Fruit fly (Drosophila melanogaster) whole organism, embryonic: Measurements from ENCODE around the gene CG6041.

Experiments
- Bgb ChIP-seq: fragments of 200-800 bp; sonication (Bioruptor generic); IDR thresholded peaks from 2 replicates; pipeline ENCODE4 v1.3.6; 2022; ENCODE audit warnings: missing biosample characterization, missing genetic modification characterization; ENCODE audit not compliant: partially characterized antibody
- C15 ChIP-seq: fragments of 200-800 bp; sonication (Bioruptor generic); IDR thresholded peaks from 3 replicates; pipeline ENCODE4 v1.3.6; 2022; ENCODE audit warnings: missing biosample characterization, missing genetic modification characterization
- CG10267 ChIP-seq: fragments of 200-800 bp; sonication (Bioruptor generic); optimal IDR thresholded peaks from 2 replicates; lab custom pipeline; 2018; ENCODE audit warnings: missing biosample characterization, mild to moderate bottlenecking, missing genetic modification characterization, moderate library complexity
- CG10366 ChIP-seq: fragments of 200-800 bp; sonication (Bioruptor generic); IDR thresholded peaks from 2 replicates; pipeline ENCODE4 v1.3.6; 2022; ENCODE audit warnings: missing biosample characterization, missing genetic modification characterization
- CG10979 ChIP-seq: fragments of 200-800 bp; sonication (Bioruptor generic); optimal IDR thresholded peaks from 2 replicates; lab custom pipeline; 2018; ENCODE audit warnings: missing biosample characterization, mild to moderate bottlenecking, missing genetic modification characterization, moderate library complexity
- CG11504 ChIP-seq: fragments of 200-800 bp; sonication (Bioruptor generic); optimal IDR thresholded peaks from 3 replicates; lab custom pipeline; 2019; ENCODE audit warnings: missing biosample characterization, mild to moderate bottlenecking, missing genetic modification characterization, moderate library complexity
- CG11723 ChIP-seq: fragments of 200-800 bp; sonication (Bioruptor generic); optimal IDR thresholded peaks from 2 replicates; lab custom pipeline; 2017; ENCODE audit warnings: missing biosample characterization, mild to moderate bottlenecking, missing genetic modification characterization
- CG12391 ChIP-seq: fragments of 200-800 bp; sonication (Bioruptor generic); optimal IDR thresholded peaks from 3 replicates; lab custom pipeline; 2018; ENCODE audit warnings: missing biosample characterization, mild to moderate bottlenecking, missing genetic modification characterization, moderate library complexity
- CG13287 ChIP-seq: fragments of 200-800 bp; sonication (Bioruptor generic); IDR thresholded peaks from 2 replicates; pipeline ENCODE4 v1.3.6; 2022; ENCODE audit warnings: missing biosample characterization, missing genetic modification characterization; ENCODE audit not compliant: partially characterized antibody
- CG14710 ChIP-seq: fragments of 200-800 bp; sonication (Bioruptor generic); optimal IDR thresholded peaks from 3 replicates; lab custom pipeline; 2019; ENCODE audit warnings: missing biosample characterization, mild to moderate bottlenecking, missing genetic modification characterization, moderate library complexity
- CG14965 ChIP-seq: fragments of 200-800 bp; sonication (Bioruptor generic); optimal IDR thresholded peaks from 2 replicates; lab custom pipeline; 2016; ENCODE audit warnings: missing biosample characterization, missing genetic modification characterization, borderline replicate concordance
- CG15269 ChIP-seq: fragments of 200-800 bp; sonication (Bioruptor generic); optimal IDR thresholded peaks from 2 replicates; lab custom pipeline; 2018; ENCODE audit warnings: missing biosample characterization, mild to moderate bottlenecking, missing genetic modification characterization, moderate library complexity
- CG15601 ChIP-seq: fragments of 200-800 bp; sonication (Bioruptor generic); optimal IDR thresholded peaks from 3 replicates; lab custom pipeline; 2019; ENCODE audit warnings: missing biosample characterization, mild to moderate bottlenecking, missing genetic modification characterization, moderate library complexity
- CG1603 ChIP-seq: fragments of 200-800 bp; sonication (Bioruptor generic); optimal IDR thresholded peaks from 2 replicates; lab custom pipeline; 2019; ENCODE audit warnings: missing biosample characterization, mild to moderate bottlenecking, missing genetic modification characterization, moderate library complexity
- CG17385 ChIP-seq: fragments of 200-800 bp; sonication (Bioruptor generic); optimal IDR thresholded peaks from 3 replicates; lab custom pipeline; 2018; ENCODE audit warnings: missing biosample characterization, mild to moderate bottlenecking, missing genetic modification characterization
- CG17829 ChIP-seq: fragments of 200-800 bp; optimal IDR thresholded peaks from 2 replicates; lab custom pipeline; 2019; ENCODE audit warnings: missing biosample characterization, mild to moderate bottlenecking, missing genetic modification characterization, moderate library complexity
- CG17912 ChIP-seq: fragments of 200-800 bp; sonication (Bioruptor generic); optimal IDR thresholded peaks from 2 replicates; lab custom pipeline; 2018; ENCODE audit warnings: missing biosample characterization, mild to moderate bottlenecking, missing genetic modification characterization
- CG2199 ChIP-seq: fragments of 200-800 bp; sonication (Bioruptor generic); IDR thresholded peaks from 3 replicates; pipeline ENCODE4 v1.3.6; 2022; ENCODE audit warnings: missing biosample characterization, missing genetic modification characterization
- CG2712 ChIP-seq: fragments of 200-800 bp; optimal IDR thresholded peaks from 3 replicates; lab custom pipeline; 2019; ENCODE audit warnings: missing biosample characterization, mild to moderate bottlenecking, missing genetic modification characterization, moderate library complexity
- CG30403 ChIP-seq: fragments of 200-800 bp; sonication (Bioruptor generic); optimal IDR thresholded peaks from 3 replicates; lab custom pipeline; 2016; ENCODE audit warnings: missing biosample characterization, missing genetic modification characterization
- CG31365 ChIP-seq: fragments of 200-800 bp; sonication (Bioruptor generic); optimal IDR thresholded peaks from 2 replicates; lab custom pipeline; 2018; ENCODE audit warnings: missing biosample characterization, mild to moderate bottlenecking, missing genetic modification characterization
- CG42726 ChIP-seq: fragments of 200-800 bp; sonication (Bioruptor generic); IDR thresholded peaks from 2 replicates; pipeline ENCODE4 v1.3.6; 2022; ENCODE audit warnings: missing biosample characterization, missing genetic modification characterization; ENCODE audit not compliant: partially characterized antibody
- CG4328 ChIP-seq: fragments of 200-800 bp; sonication (Bioruptor generic); optimal IDR thresholded peaks from 3 replicates; lab custom pipeline; 2017; ENCODE audit warnings: missing biosample characterization, missing genetic modification reagents, missing genetic modification characterization
- CG4707 ChIP-seq: fragments of 200-800 bp; sonication (Bioruptor generic); optimal IDR thresholded peaks from 2 replicates; lab custom pipeline; 2018; ENCODE audit warnings: missing biosample characterization, mild to moderate bottlenecking, missing genetic modification characterization, moderate library complexity
- CG6272 ChIP-seq: fragments of 200-800 bp; sonication (Bioruptor generic); IDR thresholded peaks from 2 replicates; pipeline ENCODE4 v1.3.6; 2022; ENCODE audit warnings: missing biosample characterization, missing genetic modification characterization
- CG7839 ChIP-seq: fragments of 200-800 bp; sonication (Bioruptor generic); optimal IDR thresholded peaks from 3 replicates; lab custom pipeline; 2018; ENCODE audit warnings: missing biosample characterization, mild to moderate bottlenecking, missing genetic modification characterization, moderate library complexity
- CG8924 ChIP-seq: fragments of 200-800 bp; optimal IDR thresholded peaks from 3 replicates; lab custom pipeline; 2019; ENCODE audit warnings: missing biosample characterization, mild to moderate bottlenecking, missing genetic modification characterization, moderate library complexity
- Dip3 ChIP-seq: fragments of 200-800 bp; sonication (Bioruptor generic); optimal IDR thresholded peaks from 3 replicates; lab custom pipeline; 2016; ENCODE audit warnings: missing biosample characterization, missing genetic modification characterization
- Ets65A ChIP-seq: fragments of 200-800 bp; sonication (Bioruptor generic); peaks from one replicate; lab custom pipeline; 2016; ENCODE audit warnings: missing biosample characterization, missing genetic modification characterization
- Hr51 ChIP-seq, 2 experiments: fragments of 200-800 bp; sonication (Bioruptor generic); optimal IDR thresholded peaks; 2 replicates in 1 of 2; 3 replicates in 1 of 2; lab custom pipeline; 2016 to 2018; ENCODE audit warnings: missing biosample characterization in 2 of 2, missing genetic modification characterization in 2 of 2, mild to moderate bottlenecking in 1 of 2, moderate library complexity in 1 of 2
- Lhr ChIP-seq: fragments of 200-800 bp; sonication (Bioruptor generic); optimal IDR thresholded peaks from 3 replicates; lab custom pipeline; 2017; ENCODE audit warnings: mild to moderate bottlenecking, missing biosample characterization, missing genetic modification reagents, missing genetic modification characterization
- Myb ChIP-seq: fragments of 200-800 bp; sonication (Bioruptor generic); optimal IDR thresholded peaks from 2 replicates; lab custom pipeline; 2016; ENCODE audit warnings: missing biosample characterization, missing genetic modification characterization
- Pdp1 ChIP-seq, 2 experiments: fragments of 200-800 bp; sonication (Bioruptor generic); optimal IDR thresholded peaks; 3 replicates each; lab custom pipeline; 2016; ENCODE audit warnings: missing biosample characterization in 2 of 2, missing genetic modification characterization in 2 of 2, mild to moderate bottlenecking in 1 of 2, moderate library complexity in 1 of 2
- TFAM ChIP-seq: fragments of 200-800 bp; sonication (Bioruptor generic); optimal IDR thresholded peaks from 2 replicates; lab custom pipeline; 2017; ENCODE audit warnings: missing biosample characterization, missing genetic modification characterization, inconsistent platforms
- Taf1 ChIP-seq: fragments of 200-800 bp; sonication (Bioruptor generic); IDR thresholded peaks from 2 replicates; pipeline ENCODE4 v1.3.6; 2022; ENCODE audit warnings: missing biosample characterization, missing genetic modification characterization
- Vsx1 ChIP-seq: fragments of 200-800 bp; sonication (Bioruptor generic); optimal IDR thresholded peaks from 2 replicates; lab custom pipeline; 2017; ENCODE audit warnings: missing biosample characterization, mild to moderate bottlenecking, missing genetic modification characterization, missing genetic modification reagents
- ab ChIP-seq: fragments of 200-800 bp; sonication (Bioruptor generic); optimal IDR thresholded peaks from 2 replicates; lab custom pipeline; 2016; ENCODE audit warnings: missing biosample characterization, missing genetic modification characterization
- gfzf ChIP-seq: fragments of 200-800 bp; sonication (Bioruptor generic); optimal IDR thresholded peaks from 2 replicates; lab custom pipeline; 2016; ENCODE audit warnings: missing biosample characterization, mild to moderate bottlenecking, missing genetic modification characterization, moderate library complexity
- gsb-n ChIP-seq: fragments of 200-800 bp; sonication (Bioruptor generic); optimal IDR thresholded peaks from 3 replicates; lab custom pipeline; 2018; ENCODE audit warnings: missing biosample characterization, mild to moderate bottlenecking, missing genetic modification characterization
- ham ChIP-seq: fragments of 200-800 bp; sonication (Bioruptor generic); IDR thresholded peaks from 2 replicates; pipeline ENCODE4 v1.3.6; 2022; ENCODE audit warnings: missing biosample characterization, missing genetic modification characterization
- hb ChIP-seq: fragments of 200-800 bp; sonication (Bioruptor generic); IDR thresholded peaks from 3 replicates; pipeline ENCODE4 v1.3.6; 2022; ENCODE audit warnings: missing biosample characterization, missing genetic modification characterization; ENCODE audit not compliant: partially characterized antibody
- nmo ChIP-seq: fragments of 200-800 bp; sonication (Bioruptor generic); optimal IDR thresholded peaks from 2 replicates; lab custom pipeline; 2018; ENCODE audit warnings: missing biosample characterization, mild to moderate bottlenecking, missing genetic modification characterization, moderate library complexity
- sug ChIP-seq: fragments of 200-800 bp; optimal IDR thresholded peaks from 2 replicates; lab custom pipeline; 2019; ENCODE audit warnings: missing biosample characterization, mild to moderate bottlenecking, missing genetic modification characterization, moderate library complexity
- tna ChIP-seq: fragments of 200-800 bp; sonication (Bioruptor generic); IDR thresholded peaks from 2 replicates; pipeline ENCODE4 v1.3.6; 2022; ENCODE audit warnings: missing biosample characterization, missing genetic modification characterization; ENCODE audit not compliant: partially characterized antibody
- trem ChIP-seq: fragments of 200-800 bp; optimal IDR thresholded peaks from 3 replicates; lab custom pipeline; 2019; ENCODE audit warnings: missing biosample characterization, mild to moderate bottlenecking, missing genetic modification characterization, moderate library complexity
- unpg ChIP-seq: fragments of 200-800 bp; sonication (Bioruptor generic); optimal IDR thresholded peaks from 3 replicates; lab custom pipeline; 2018; ENCODE audit warnings: missing biosample characterization, mild to moderate bottlenecking, missing genetic modification characterization, moderate library complexity
- vvl ChIP-seq: fragments of 200-800 bp; sonication (Bioruptor generic); IDR thresholded peaks from 2 replicates; pipeline ENCODE4 v1.3.6; 2022; ENCODE audit warnings: missing biosample characterization, missing genetic modification characterization
- zen ChIP-seq: fragments of 200-800 bp; sonication (Bioruptor generic); optimal IDR thresholded peaks from 3 replicates; lab custom pipeline; 2018; ENCODE audit warnings: missing biosample characterization, mild to moderate bottlenecking, missing genetic modification characterization, moderate library complexity

The CG6041 gene

DNA sequence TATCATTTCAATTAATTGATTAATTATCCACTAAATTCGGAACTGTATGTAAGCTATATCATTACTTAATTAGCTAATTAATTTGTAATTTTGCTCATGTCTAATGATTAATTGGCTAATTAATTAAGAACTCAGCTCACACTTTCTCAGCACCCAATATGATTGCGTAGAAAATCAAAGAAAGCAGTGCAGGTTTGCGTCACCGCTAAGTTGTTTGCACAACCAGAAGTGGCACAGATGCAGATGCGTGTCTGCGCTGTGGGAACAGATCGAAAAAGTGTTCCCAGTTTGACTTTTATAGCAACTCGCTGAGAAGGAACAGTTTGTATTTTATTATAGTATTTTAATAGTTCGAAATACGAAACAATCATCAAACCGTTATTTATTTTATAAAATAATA lies 44.2 kb downstream of the CG6041 start:
- TF ChIP-seq CG8924 (tag; lab: Kevin White, UChicago) (no peak), CG1603 (tag; lab: Kevin White, UChicago) (peak; percentile 54), Vsx1 (GFP tag; lab: Kevin White, UChicago) (peak; percentile 95), C15 (no peak), TFAM (GFP tag; lab: Kevin White, UChicago) (no peak), CG14710 (peak; percentile 36), CG12391 (peak; percentile 7), ham (GFP tag; lab: Robert Waterston, UW) (no peak), CG11723 (GFP tag; lab: Kevin White, UChicago) (no peak), Taf1 (GFP tag; lab: Robert Waterston, UW) (no peak), CG2199 (GFP tag; lab: Robert Waterston, UW) (peak; percentile 25; the same call in 1 of the 3 replicates), CG30403 (GFP tag; lab: Kevin White, UChicago) (no peak), Pdp1 (GFP tag; optimal IDR thresholded peaks at IDR 0.05; lab: Kevin White, UChicago) (peak in 1 of 2 experiments; percentile 54), CG4328 (GFP tag; lab: Kevin White, UChicago) (no peak), CG14965 (GFP tag; lab: Kevin White, UChicago) (no peak), nmo (GFP tag; lab: Kevin White, UChicago) (peak; percentile 7), CG17385 (GFP tag; lab: Kevin White, UChicago) (no peak), CG2712 (tag; lab: Kevin White, UChicago) (peak; percentile 10), tna (GFP tag; lab: Robert Waterston, UW) (no peak), CG15269 (tag; lab: Kevin White, UChicago) (no peak), vvl (GFP tag; lab: Robert Waterston, UW) (peak; percentile 34; the same call in 1 of the 2 replicates), Bgb (GFP tag; lab: Robert Waterston, UW) (peak; percentile 25; the same call in 1 of the 2 replicates), CG10267 (tag; lab: Kevin White, UChicago) (peak; percentile 5), zen (tag; lab: Kevin White, UChicago) (peak; percentile 74), Myb (no peak), gsb-n (tag; lab: Kevin White, UChicago) (peak; percentile 20), trem (tag; lab: Kevin White, UChicago) (peak; percentile 35), CG6272 (GFP tag; lab: Robert Waterston, UW) (peak; percentile 26; the same call in 1 of the 2 replicates), CG11504 (tag; lab: Kevin White, UChicago) (peak; percentile 29), ab (GFP tag; lab: Kevin White, UChicago) (no peak), CG42726 (GFP tag; lab: Robert Waterston, UW) (peak; percentile 61; the same call in 1 of the 2 replicates), CG4707 (peak; percentile 14), Lhr (GFP tag; lab: Kevin White, UChicago) (peak; percentile 44), CG7839 (tag; lab: Kevin White, UChicago) (no peak), CG10979 (peak; percentile 15), unpg (GFP tag; lab: Kevin White, UChicago) (no peak), CG17829 (tag; lab: Kevin White, UChicago) (peak; percentile 19), Ets65A (GFP tag; lab: Kevin White, UChicago) (peak; percentile 76), CG17912 (GFP tag; lab: Kevin White, UChicago) (peak; percentile 12), CG13287 (GFP tag; lab: Robert Waterston, UW) (peak; percentile 8; the same call in 1 of the 2 replicates), CG10366 (GFP tag; lab: Robert Waterston, UW) (0 out of 2 replicates have a peak, but pooled peaks have one; percentile 8), Dip3 (no peak), hb (no peak), sug (no peak), CG31365 (peak; percentile 96), CG15601 (peak; percentile 40), gfzf (GFP tag; lab: Kevin White, UChicago) (peak; percentile 4), Hr51 (GFP tag; optimal IDR thresholded peaks at IDR 0.05; lab: Kevin White, UChicago) (peak in 1 of 2 experiments; percentile 22)
